Comparison of ENCODE assay signal across 1 fruit fly cellular context in the genomic region with DNA sequence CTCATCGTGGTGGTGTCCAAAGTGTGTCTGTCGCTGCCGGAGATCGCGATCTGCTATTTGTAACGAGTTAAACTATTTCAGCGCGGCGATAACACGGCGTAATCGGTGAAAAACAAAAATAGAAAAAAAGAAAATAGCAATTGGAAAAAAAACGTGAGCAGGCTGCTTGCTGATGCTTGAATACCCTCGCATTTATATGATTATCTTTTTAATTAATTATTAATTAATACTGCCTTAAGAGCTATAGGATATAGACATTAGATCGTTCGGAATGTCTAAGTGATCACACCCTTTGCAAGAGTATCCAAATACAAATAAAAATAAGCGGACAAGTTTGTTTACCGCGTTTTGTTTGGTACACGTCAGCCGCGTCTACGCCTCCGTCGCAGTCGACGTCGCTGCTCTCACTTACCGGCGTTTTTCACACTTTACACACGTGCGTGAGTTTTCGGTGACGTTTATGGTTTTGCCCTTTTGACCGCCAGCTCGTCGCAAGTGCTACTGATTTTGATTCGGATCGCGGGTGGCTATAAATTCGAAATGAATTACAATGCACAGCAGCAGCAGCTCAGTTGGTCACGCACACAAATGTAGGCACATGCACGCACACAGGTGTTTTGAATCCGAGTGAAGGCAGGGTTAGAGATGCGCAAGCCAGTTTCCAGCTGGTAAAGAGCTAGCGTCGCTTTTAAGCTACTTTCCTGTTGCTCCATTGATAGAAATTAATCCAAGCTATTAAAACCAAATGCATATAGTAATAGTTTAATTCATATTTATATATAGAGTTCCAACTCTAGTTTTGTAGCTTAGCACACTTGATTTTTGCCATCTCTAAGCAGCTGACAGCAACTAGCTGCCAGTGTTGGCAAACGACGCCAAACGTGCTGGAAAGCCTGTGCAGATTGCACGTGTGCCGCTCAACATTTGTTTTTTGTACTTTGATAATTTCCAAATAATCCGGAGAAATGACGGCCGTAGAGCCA.
A peak's percentile ranks its signal among the peaks of the same experiment; 100 is the strongest.
TF ChIP-seq lines count a peak whose summit lies in the region.

A gene (minus strand): TSS at position 861 of the 983 bp plus-strand sequence.
A gene (plus strand): TSS at position 873 of the 983 bp plus-strand sequence.

TF ChIP-seq in whole organism, embryonic, 481 proteins besides CTCF, POLR2A, EP300 and RAD21 (continued from another document and continues in another):
- TF ChIP-seq bbx (GFP tag; IDR thresholded peaks at IDR 0.05; lab: Robert Waterston, UW; ENCODE audit: partially characterized antibody) (peak; percentile 56; the same call in 1 of the 2 replicates), Adf1 (GFP tag; IDR thresholded peaks at IDR 0.05; lab: Robert Waterston, UW) (peak; percentile 96), CG14860 (GFP tag; IDR thresholded peaks at IDR 0.05; lab: Robert Waterston, UW; ENCODE audit: partially characterized antibody) (peak; percentile 61; the same call in 2 of the 3 replicates), Sox102F (GFP tag; optimal IDR thresholded peaks at IDR 0.05; lab: Kevin White, UChicago) (peak; percentile 90), CkIIα-i1 (GFP tag; IDR thresholded peaks at IDR 0.05; lab: Robert Waterston, UW) (peak; percentile 50; the same call in 1 of the 2 replicates), ATbp (GFP tag; optimal IDR thresholded peaks at IDR 0.05; lab: Kevin White, UChicago) (peak; percentile 80), E2f1 (GFP tag; IDR thresholded peaks at IDR 0.05; lab: Robert Waterston, UW) (peak; percentile 93), kni (GFP tag; optimal IDR thresholded peaks at IDR 0.05; lab: Kevin White, UChicago) (peak; percentile 89), Gug (GFP tag; IDR thresholded peaks at IDR 0.05; lab: Robert Waterston, UW) (peak; percentile 94), CG42726 (GFP tag; IDR thresholded peaks at IDR 0.05; lab: Robert Waterston, UW; ENCODE audit: partially characterized antibody) (no peak), CG2120 (GFP tag; optimal IDR thresholded peaks at IDR 0.05; lab: Kevin White, UChicago) (peak; percentile 95), Ets97D (GFP tag; optimal IDR thresholded peaks at IDR 0.05; lab: Kevin White, UChicago) (peak; percentile 60), Eip74EF (GFP tag; optimal IDR thresholded peaks at IDR 0.05; lab: Kevin White, UChicago) (no peak), CG1832 (GFP tag; optimal IDR thresholded peaks at IDR 0.05; lab: Kevin White, UChicago) (no peak), Drgx (GFP tag; IDR thresholded peaks at IDR 0.05; lab: Robert Waterston, UW) (peak; percentile 82), gcm (GFP tag; optimal IDR thresholded peaks at IDR 0.05; lab: Kevin White, UChicago) (peak; percentile 82), cas (GFP tag; IDR thresholded peaks at IDR 0.05; lab: Robert Waterston, UW) (peak; percentile 87), pho (GFP tag; optimal IDR thresholded peaks at IDR 0.05; lab: Kevin White, UChicago) (peak; percentile 88), bowl (GFP tag; IDR thresholded peaks at IDR 0.05; lab: Robert Waterston, UW) (peak; percentile 78), CG11560 (tag; IDR thresholded peaks at IDR 0.05; lab: Robert Waterston, UW) (peak; percentile 77), TFAM (GFP tag; optimal IDR thresholded peaks at IDR 0.05; lab: Kevin White, UChicago) (peak; percentile 63), CG4328 (GFP tag; optimal IDR thresholded peaks at IDR 0.05; lab: Kevin White, UChicago) (peak; percentile 83), CG10209 (GFP tag; optimal IDR thresholded peaks at IDR 0.05; lab: Kevin White, UChicago) (peak; percentile 93), eyg (GFP tag; optimal IDR thresholded peaks at IDR 0.05; lab: Kevin White, UChicago) (no peak), CG3995 (GFP tag; optimal IDR thresholded peaks at IDR 0.05; lab: Kevin White, UChicago) (peak; percentile 46), CG17802 (tag; optimal IDR thresholded peaks at IDR 0.05; lab: Kevin White, UChicago) (peak; percentile 56), Ada2b (GFP tag; IDR thresholded peaks at IDR 0.05; lab: Robert Waterston, UW) (peak; percentile 93), CG4404 (GFP tag; IDR thresholded peaks at IDR 0.05; lab: Robert Waterston, UW) (peak; percentile 93), C15 (GFP tag; IDR thresholded peaks at IDR 0.05; lab: Robert Waterston, UW) (peak; percentile 79; the same call in 1 of the 3 replicates), D (optimal IDR thresholded peaks at IDR 0.05; lab: Kevin White, UChicago) (no peak), D (GFP tag; optimal IDR thresholded peaks at IDR 0.05; lab: Kevin White, UChicago) (peak; percentile 87), ken (GFP tag; IDR thresholded peaks at IDR 0.05; lab: Robert Waterston, UW) (peak; percentile 95), dati (GFP tag; IDR thresholded peaks at IDR 0.05; lab: Robert Waterston, UW) (peak; percentile 67), ems (GFP tag; optimal IDR thresholded peaks at IDR 0.05; lab: Kevin White, UChicago) (peak; percentile 90), CG11085 (GFP tag; IDR thresholded peaks at IDR 0.05; lab: Robert Waterston, UW) (peak; percentile 90), Hr51 (GFP tag; optimal IDR thresholded peaks at IDR 0.05; lab: Kevin White, UChicago) (peak; percentile 86 to 93), Asciz (GFP tag; optimal IDR thresholded peaks at IDR 0.05; lab: Kevin White, UChicago) (peak; percentile 71), CG17568 (GFP tag; optimal IDR thresholded peaks at IDR 0.05; lab: Kevin White, UChicago) (no peak), B-H2 (GFP tag; optimal IDR thresholded peaks at IDR 0.05; lab: Kevin White, UChicago) (peak; percentile 89), CG31388 (GFP tag; optimal IDR thresholded peaks at IDR 0.05; lab: Kevin White, UChicago) (peak; percentile 57), CG13624 (GFP tag; optimal IDR thresholded peaks at IDR 0.05; lab: Kevin White, UChicago) (peak; percentile 62), ab (GFP tag; optimal IDR thresholded peaks at IDR 0.05; lab: Kevin White, UChicago) (peak; percentile 56), Hr78 (GFP tag; optimal IDR thresholded peaks at IDR 0.05; lab: Kevin White, UChicago) (peak in 1 of 2 experiments; percentile 99), Bgb (GFP tag; IDR thresholded peaks at IDR 0.05; lab: Robert Waterston, UW; ENCODE audit: partially characterized antibody) (peak; percentile 60), Rx (GFP tag; IDR thresholded peaks at IDR 0.05; lab: Robert Waterston, UW) (peak; percentile 93), CG33557 (GFP tag; optimal IDR thresholded peaks at IDR 0.05; lab: Kevin White, UChicago) (peak; percentile 85), CG9609 (GFP tag; optimal IDR thresholded peaks at IDR 0.05; lab: Kevin White, UChicago) (peak; percentile 67), gro (GFP tag; optimal IDR thresholded peaks at IDR 0.05; lab: Kevin White, UChicago) (peak; percentile 17), CG13775 (GFP tag; optimal IDR thresholded peaks at IDR 0.05; lab: Kevin White, UChicago) (peak; percentile 95), nom (GFP tag; optimal IDR thresholded peaks at IDR 0.05; lab: Kevin White, UChicago) (peak; percentile 65), CG18476 (GFP tag; optimal IDR thresholded peaks at IDR 0.05; lab: Kevin White, UChicago) (peak; percentile 93), CG13296 (GFP tag; optimal IDR thresholded peaks at IDR 0.05; lab: Kevin White, UChicago) (peak; percentile 87), CG7556 (GFP tag; optimal IDR thresholded peaks at IDR 0.05; lab: Kevin White, UChicago) (peak; percentile 92), CG14710 (tag; optimal IDR thresholded peaks at IDR 0.05; lab: Kevin White, UChicago) (peak; percentile 92), CG17328 (GFP tag; IDR thresholded peaks at IDR 0.05; lab: Robert Waterston, UW) (peak; percentile 91), ssp (GFP tag; IDR thresholded peaks at IDR 0.05; lab: Robert Waterston, UW) (peak; percentile 89), CG32767 (GFP tag; IDR thresholded peaks at IDR 0.05; lab: Robert Waterston, UW) (peak; percentile 82), Sox100B (GFP tag; optimal IDR thresholded peaks at IDR 0.05; lab: Kevin White, UChicago) (peak; percentile 82), phol (tag; optimal IDR thresholded peaks at IDR 0.05; lab: Kevin White, UChicago) (peak; percentile 90), NK7.1 (GFP tag; optimal IDR thresholded peaks at IDR 0.05; lab: Kevin White, UChicago) (no peak), Lim3 (GFP tag; IDR thresholded peaks at IDR 0.05; lab: Robert Waterston, UW) (peak; percentile 81), lmd (GFP tag; IDR thresholded peaks at IDR 0.05; lab: Robert Waterston, UW) (peak; percentile 93), Dbx (GFP tag; IDR thresholded peaks at IDR 0.05; lab: Robert Waterston, UW) (peak; percentile 95), Dad (GFP tag; optimal IDR thresholded peaks at IDR 0.05; lab: Kevin White, UChicago) (peak; percentile 56), CG43689 (GFP tag; IDR thresholded peaks at IDR 0.05; lab: Robert Waterston, UW) (peak; percentile 81), Atf-2 (GFP tag; optimal IDR thresholded peaks at IDR 0.05; lab: Kevin White, UChicago) (peak; percentile 59), B-H1 (GFP tag; IDR thresholded peaks at IDR 0.05; lab: Robert Waterston, UW) (peak; percentile 86), CG6175 (GFP tag; IDR thresholded peaks at IDR 0.05; lab: Robert Waterston, UW) (peak; percentile 82), Optix (GFP tag; IDR thresholded peaks at IDR 0.05; lab: Robert Waterston, UW) (peak; percentile 93), Poxn (GFP tag; IDR thresholded peaks at IDR 0.05; lab: Robert Waterston, UW) (peak; percentile 74), CG17385 (GFP tag; optimal IDR thresholded peaks at IDR 0.05; lab: Kevin White, UChicago) (peak; percentile 84), corto (GFP tag; optimal IDR thresholded peaks at IDR 0.05; lab: Kevin White, UChicago) (no peak), Kr (GFP tag; optimal IDR thresholded peaks at IDR 0.05; lab: Kevin White, UChicago) (no peak), CG7928 (GFP tag; optimal IDR thresholded peaks at IDR 0.05; lab: Kevin White, UChicago) (peak; percentile 67), prd (optimal IDR thresholded peaks at IDR 0.05; lab: Kevin White, UChicago) (no peak), prd (GFP tag; IDR thresholded peaks at IDR 0.05; lab: Robert Waterston, UW) (peak; percentile 97), ham (GFP tag; IDR thresholded peaks at IDR 0.05; lab: Robert Waterston, UW) (peak; percentile 84), ttk (GFP tag; IDR thresholded peaks at IDR 0.05; lab: Robert Waterston, UW) (peak; percentile 92), dm (GFP tag; optimal IDR thresholded peaks at IDR 0.05; lab: Kevin White, UChicago) (peak; percentile 89), MESR4 (GFP tag; optimal IDR thresholded peaks at IDR 0.05; lab: Kevin White, UChicago) (peak; percentile 30), chinmo (GFP tag; IDR thresholded peaks at IDR 0.05; lab: Robert Waterston, UW; ENCODE audit: partially characterized antibody) (0 out of 4 replicates have a peak, but pooled peaks have one; percentile 44), Dip2 (GFP tag; IDR thresholded peaks at IDR 0.05; lab: Robert Waterston, UW) (no peak), CG32532 (GFP tag; IDR thresholded peaks at IDR 0.05; lab: Robert Waterston, UW) (peak; percentile 94), CG14965 (GFP tag; optimal IDR thresholded peaks at IDR 0.05; lab: Kevin White, UChicago; ENCODE audit: borderline replicate concordance) (no peak), chm (GFP tag; IDR thresholded peaks at IDR 0.05; lab: Robert Waterston, UW) (peak; percentile 87), CG10979 (tag; optimal IDR thresholded peaks at IDR 0.05; lab: Kevin White, UChicago) (peak; percentile 84), hth (optimal IDR thresholded peaks at IDR 0.05; lab: Kevin White, UChicago) (no peak), dimm (GFP tag; IDR thresholded peaks at IDR 0.05; lab: Robert Waterston, UW) (peak; percentile 27; the same call in 1 of the 2 replicates), CG14441 (GFP tag; IDR thresholded peaks at IDR 0.05; lab: Robert Waterston, UW) (peak; percentile 94), chn (GFP tag; optimal IDR thresholded peaks at IDR 0.05; lab: Kevin White, UChicago) (peak; percentile 91), lbe (GFP tag; optimal IDR thresholded peaks at IDR 0.05; lab: Kevin White, UChicago) (peak; percentile 80), CG7372 (GFP tag; IDR thresholded peaks at IDR 0.05; lab: Robert Waterston, UW) (peak; percentile 92), CG4282 (GFP tag; optimal IDR thresholded peaks at IDR 0.05; lab: Kevin White, UChicago) (peak; percentile 37), H15 (GFP tag; IDR thresholded peaks at IDR 0.05; lab: Robert Waterston, UW) (peak; percentile 93), ind (GFP tag; optimal IDR thresholded peaks at IDR 0.05; lab: Kevin White, UChicago) (peak; percentile 91), so (GFP tag; IDR thresholded peaks at IDR 0.05; lab: Robert Waterston, UW) (peak; percentile 85; the same call in 2 of the 3 replicates), Dll (GFP tag; IDR thresholded peaks at IDR 0.05; lab: Robert Waterston, UW; ENCODE audit: partially characterized antibody) (peak; percentile 87), caup (GFP tag; optimal IDR thresholded peaks at IDR 0.05; lab: Kevin White, UChicago; ENCODE audit: severe bottlenecking) (peak; percentile 89), Doc3 (GFP tag; IDR thresholded peaks at IDR 0.05; lab: Robert Waterston, UW; ENCODE audit: partially characterized antibody) (peak; percentile 69), tll (GFP tag; optimal IDR thresholded peaks at IDR 0.05; lab: Kevin White, UChicago) (peak in 1 of 2 experiments; percentile 92), sens (GFP tag; lab: Kevin White, UChicago) (peak; percentile 96), CG9437 (GFP tag; optimal IDR thresholded peaks at IDR 0.05; lab: Kevin White, UChicago) (peak; percentile 78), dmrt99B (tag; optimal IDR thresholded peaks at IDR 0.05; lab: Kevin White, UChicago) (peak; percentile 71), Myb (GFP tag; optimal IDR thresholded peaks at IDR 0.05; lab: Kevin White, UChicago) (peak; percentile 34), MTF-1 (GFP tag; optimal IDR thresholded peaks at IDR 0.05; lab: Kevin White, UChicago; ENCODE audit: borderline replicate concordance) (peak; percentile 65), CG7745 (tag; optimal IDR thresholded peaks at IDR 0.05; lab: Kevin White, UChicago) (no peak), CG17612 (GFP tag; IDR thresholded peaks at IDR 0.05; lab: Robert Waterston, UW) (peak; percentile 82), NfI (GFP tag; optimal IDR thresholded peaks at IDR 0.05; lab: Kevin White, UChicago) (peak; percentile 92), cad (GFP tag; optimal IDR thresholded peaks at IDR 0.05; lab: Kevin White, UChicago) (no peak), CG1529 (GFP tag; optimal IDR thresholded peaks at IDR 0.05; lab: Kevin White, UChicago) (peak; percentile 84), Opbp (GFP tag; IDR thresholded peaks at IDR 0.05; lab: Robert Waterston, UW; ENCODE audit: partially characterized antibody) (0 out of 3 replicates have a peak, but pooled peaks have one; percentile 20), crp (GFP tag; optimal IDR thresholded peaks at IDR 0.05; lab: Kevin White, UChicago) (peak; percentile 82 to 97), lola (GFP tag; optimal IDR thresholded peaks at IDR 0.05; lab: Kevin White, UChicago) (peak in 1 of 3 experiments; percentile 89), Atf6 (GFP tag; IDR thresholded peaks at IDR 0.05; lab: Robert Waterston, UW) (peak; percentile 87; the same call in 1 of the 2 replicates), CG6791 (GFP tag; IDR thresholded peaks at IDR 0.05; lab: Robert Waterston, UW; ENCODE audit: partially characterized antibody) (peak; percentile 54; the same call in 1 of the 3 replicates)
